Fruit fly (Drosophila melanogaster): ENCODE data around the gene CG10621.

CG10621 gene

dm6 chr2L:18966214-18966556 lies 12.0 kb upstream of the CG10621 start (continued):
- TF ChIP-seq pdm3 (GFP tag; optimal IDR thresholded peaks at IDR 0.05) (no peak), CG4318 (GFP tag; optimal IDR thresholded peaks at IDR 0.05) (peak; percentile 9), acj6 (GFP tag; optimal IDR thresholded peaks at IDR 0.05) (peak; percentile 18), cyc (GFP tag; optimal IDR thresholded peaks at IDR 0.05) (peak; percentile 21), CG34406 (GFP tag; optimal IDR thresholded peaks at IDR 0.05) (peak; percentile 47), CG8319 (GFP tag; optimal IDR thresholded peaks at IDR 0.05) (peak; percentile 4), CG6792 (GFP tag; optimal IDR thresholded peaks at IDR 0.05) (no peak), Hr38 (GFP tag; optimal IDR thresholded peaks at IDR 0.05) (no peak), CG16779 (tag; optimal IDR thresholded peaks at IDR 0.05) (no peak), Hr39 (GFP tag; optimal IDR thresholded peaks at IDR 0.05) (no peak), Sox15 (GFP tag; optimal IDR thresholded peaks at IDR 0.05) (no peak), OdsH (GFP tag; optimal IDR thresholded peaks at IDR 0.05) (peak; percentile 37), CG7368 (GFP tag; optimal IDR thresholded peaks at IDR 0.05) (peak; percentile 25), Gug (GFP tag; IDR thresholded peaks at IDR 0.05) (peak; percentile 76), dac (GFP tag; optimal IDR thresholded peaks at IDR 0.05) (no peak), Hr4 (GFP tag; optimal IDR thresholded peaks at IDR 0.05) (peak; percentile 47), CG6276 (GFP tag; optimal IDR thresholded peaks at IDR 0.05) (peak; percentile 40), net (GFP tag; optimal IDR thresholded peaks at IDR 0.05) (peak; percentile 16), CG10669 (GFP tag; optimal IDR thresholded peaks at IDR 0.05) (peak; percentile 52), CG8632 (GFP tag; optimal IDR thresholded peaks at IDR 0.05) (peak; percentile 32), Eip78C (GFP tag) (peak; percentile 88), CG11294 (GFP tag; IDR thresholded peaks at IDR 0.05) (peak; percentile 81)

dm6 chr2L:18965367-18966213 lies 11.4 kb upstream of the CG10621 start:
- no peak for TF ChIP-seq topi (GFP tag; optimal IDR thresholded peaks at IDR 0.05)
- peak; percentile 74 for TF ChIP-seq fkh (GFP tag; optimal IDR thresholded peaks at IDR 0.05)
- TF ChIP-seq Eip78C (GFP tag): peak; percentile 31
- peak; percentile 65 for TF ChIP-seq svp (GFP tag)
- TF ChIP-seq CG32006 (GFP tag; optimal IDR thresholded peaks at IDR 0.05): peak; percentile 0
- TF ChIP-seq pdm3 (GFP tag; optimal IDR thresholded peaks at IDR 0.05): no peak
- 0 out of 3 replicates have a peak, but pooled peaks have one; percentile 6 for TF ChIP-seq eg (GFP tag; IDR thresholded peaks at IDR 0.05)
- TF ChIP-seq CG15336 (GFP tag; IDR thresholded peaks at IDR 0.05): peak; percentile 31; the same call in 1 of the 2 replicates
- TF ChIP-seq dsx (GFP tag; optimal IDR thresholded peaks at IDR 0.05; ENCODE audit: poor library complexity, severe bottlenecking): no peak

- peak; percentile 93 for TF ChIP-seq eg (GFP tag; IDR thresholded peaks at IDR 0.05)
- TF ChIP-seq CG10669 (GFP tag; optimal IDR thresholded peaks at IDR 0.05): peak; percentile 87
- TF ChIP-seq Lpt (GFP tag; optimal IDR thresholded peaks at IDR 0.05): peak; percentile 69
- peak; percentile 93 for TF ChIP-seq dsx (GFP tag; optimal IDR thresholded peaks at IDR 0.05; ENCODE audit: poor library complexity, severe bottlenecking)
- peak; percentile 89 for TF ChIP-seq CG34406 (GFP tag; optimal IDR thresholded peaks at IDR 0.05)
- peak; percentile 48 for TF ChIP-seq fd59A (GFP tag; optimal IDR thresholded peaks at IDR 0.05)
- TF ChIP-seq CG4318 (GFP tag; optimal IDR thresholded peaks at IDR 0.05): peak; percentile 56
- TF ChIP-seq cyc (GFP tag; optimal IDR thresholded peaks at IDR 0.05): peak; percentile 61
- peak; percentile 82 for TF ChIP-seq CG9139 (GFP tag; optimal IDR thresholded peaks at IDR 0.05)
- peak; percentile 78 for TF ChIP-seq Met (GFP tag; optimal IDR thresholded peaks at IDR 0.05)
- TF ChIP-seq CG11902 (GFP tag; optimal IDR thresholded peaks at IDR 0.05): peak; percentile 76
- TF ChIP-seq CG8319 (GFP tag; optimal IDR thresholded peaks at IDR 0.05): peak; percentile 65
- TF ChIP-seq Hr38 (GFP tag; optimal IDR thresholded peaks at IDR 0.05): no peak
- TF ChIP-seq Ets21C (GFP tag; optimal IDR thresholded peaks at IDR 0.05): peak; percentile 57
- TF ChIP-seq esn (GFP tag; optimal IDR thresholded peaks at IDR 0.05): peak; percentile 88
- peak; percentile 76 for TF ChIP-seq spab (GFP tag; optimal IDR thresholded peaks at IDR 0.05)
- TF ChIP-seq Sox14 (GFP tag; optimal IDR thresholded peaks at IDR 0.05): peak; percentile 86
- peak; percentile 54 for TF ChIP-seq CG31627 (GFP tag; optimal IDR thresholded peaks at IDR 0.05)
- peak; percentile 86 for TF ChIP-seq CG3032 (tag; optimal IDR thresholded peaks at IDR 0.05)
- TF ChIP-seq CG6792 (GFP tag; optimal IDR thresholded peaks at IDR 0.05): peak; percentile 86
- peak; percentile 80 for TF ChIP-seq topi (GFP tag; optimal IDR thresholded peaks at IDR 0.05)
- peak; percentile 80 for TF ChIP-seq CG6808 (GFP tag; optimal IDR thresholded peaks at IDR 0.05)
- peak; percentile 87 for TF ChIP-seq CG15336 (GFP tag; IDR thresholded peaks at IDR 0.05)
- peak; percentile 66 for TF ChIP-seq lz (GFP tag; optimal IDR thresholded peaks at IDR 0.05)
- peak; percentile 89 for TF ChIP-seq CG8632 (GFP tag; optimal IDR thresholded peaks at IDR 0.05)
- peak; percentile 62 for TF ChIP-seq Sox15 (GFP tag; optimal IDR thresholded peaks at IDR 0.05)
- TF ChIP-seq CG6276 (GFP tag; optimal IDR thresholded peaks at IDR 0.05): peak; percentile 78
- peak; percentile 79 for TF ChIP-seq CG6854 (GFP tag; optimal IDR thresholded peaks at IDR 0.05)
- TF ChIP-seq CG8119 (GFP tag; IDR thresholded peaks at IDR 0.05): peak; percentile 86
- TF ChIP-seq Gug (GFP tag; IDR thresholded peaks at IDR 0.05): peak; percentile 84
Observed at dm6 chr2L:18957142-18957674, 3.0 kb upstream of the CG10621 start, which contains the start of gene Bhmt. Gene Bhmt, minus strand, starts transcription at chr2L:18957311.
